Fruit fly (Drosophila melanogaster) whole organism, prepupa: ENCODE results near the gene CG11168.
A peak's percentile ranks its signal among the peaks of the same experiment; 100 is the strongest.

ENCODE experiments used
- CG10631 ChIP-seq: fragments of 200-800 bp; sonication (Bioruptor generic); optimal IDR thresholded peaks from 2 replicates; lab custom pipeline; 2016; ENCODE audit warnings: missing biosample characterization, missing genetic modification characterization
- CG10669 ChIP-seq: fragments of 200-800 bp; sonication (Bioruptor generic); optimal IDR thresholded peaks from 3 replicates; lab custom pipeline; 2018; ENCODE audit warnings: missing biosample characterization, mild to moderate bottlenecking, missing genetic modification characterization, moderate library complexity
- CG11762 ChIP-seq: fragments of 200-800 bp; sonication (Bioruptor generic); optimal IDR thresholded peaks from 3 replicates; lab custom pipeline; 2016; ENCODE audit warnings: missing biosample characterization, missing genetic modification characterization; ENCODE audit not compliant: insufficient read depth
- CG1621 ChIP-seq: fragments of 200-800 bp; sonication (Bioruptor generic); optimal IDR thresholded peaks from 3 replicates; lab custom pipeline; 2018; ENCODE audit warnings: missing biosample characterization, mild to moderate bottlenecking, missing genetic modification characterization
- CG3032 ChIP-seq: fragments of 200-800 bp; optimal IDR thresholded peaks from 2 replicates; lab custom pipeline; 2019; ENCODE audit warnings: missing biosample characterization, mild to moderate bottlenecking, missing genetic modification characterization, moderate library complexity
- CG32006 ChIP-seq: fragments of 200-800 bp; sonication (Bioruptor generic); optimal IDR thresholded peaks from 3 replicates; lab custom pipeline; 2017; ENCODE audit warnings: missing biosample characterization, mild to moderate bottlenecking, missing genetic modification characterization
- CG3919 ChIP-seq: fragments of 200-800 bp; sonication (Bioruptor generic); optimal IDR thresholded peaks from 3 replicates; lab custom pipeline; 2016; ENCODE audit warnings: missing biosample characterization, missing genetic modification characterization
- CG6163 ChIP-seq: fragments of 200-800 bp; sonication (Bioruptor generic); IDR thresholded peaks from 3 replicates; pipeline ENCODE4 v1.3.6; 2022; ENCODE audit warnings: missing biosample characterization, missing genetic modification characterization
- CG6808 ChIP-seq: fragments of 200-800 bp; sonication (Bioruptor generic); optimal IDR thresholded peaks from 3 replicates; lab custom pipeline; 2017; ENCODE audit warnings: missing biosample characterization, missing genetic modification characterization, mild to moderate bottlenecking, moderate library complexity, missing genetic modification reagents
- CG6854 ChIP-seq: fragments of 200-800 bp; sonication (Bioruptor generic); optimal IDR thresholded peaks from 2 replicates; lab custom pipeline; 2017; ENCODE audit warnings: missing biosample characterization, mild to moderate bottlenecking, missing genetic modification characterization
- CG8632 ChIP-seq: fragments of 200-800 bp; sonication (Bioruptor generic); optimal IDR thresholded peaks from 3 replicates; lab custom pipeline; 2016; ENCODE audit warnings: missing biosample characterization, missing genetic modification characterization
- CG9139 ChIP-seq: fragments of 200-800 bp; sonication (Bioruptor generic); optimal IDR thresholded peaks from 3 replicates; lab custom pipeline; 2017; ENCODE audit warnings: missing biosample characterization, mild to moderate bottlenecking, missing genetic modification characterization
- Eip75B ChIP-seq: fragments of 200-800 bp; sonication (Bioruptor generic); optimal IDR thresholded peaks from 3 replicates; lab custom pipeline; 2016; ENCODE audit warnings: missing biosample characterization, missing genetic modification characterization
- Eip78C ChIP-seq: fragments of 200-800 bp; sonication (Bioruptor generic); peaks from one replicate; lab custom pipeline; 2016; ENCODE audit warnings: missing biosample characterization, missing genetic modification characterization
- Ets96B ChIP-seq: fragments of 200-800 bp; optimal IDR thresholded peaks from 2 replicates; lab custom pipeline; 2019; ENCODE audit warnings: missing biosample characterization, mild to moderate bottlenecking, missing genetic modification characterization, moderate library complexity
- Lpt ChIP-seq: fragments of 200-800 bp; sonication (Bioruptor generic); optimal IDR thresholded peaks from 3 replicates; lab custom pipeline; 2016; ENCODE audit warnings: missing biosample characterization, missing genetic modification characterization
- Met ChIP-seq: fragments of 200-800 bp; sonication (Bioruptor generic); optimal IDR thresholded peaks from 3 replicates; lab custom pipeline; 2016; ENCODE audit warnings: missing biosample characterization, missing genetic modification characterization
- OdsH ChIP-seq: fragments of 200-800 bp; sonication (Bioruptor generic); optimal IDR thresholded peaks from 3 replicates; lab custom pipeline; 2016; ENCODE audit warnings: missing biosample characterization, missing genetic modification characterization
- Smox ChIP-seq: fragments of 200-800 bp; sonication (Bioruptor generic); optimal IDR thresholded peaks from 3 replicates; lab custom pipeline; 2016; ENCODE audit warnings: missing biosample characterization, missing genetic modification characterization
- Sox14 ChIP-seq: fragments of 200-800 bp; sonication (Bioruptor generic); optimal IDR thresholded peaks from 3 replicates; lab custom pipeline; 2016; ENCODE audit warnings: missing biosample characterization, missing genetic modification characterization
- achi ChIP-seq: fragments of 200-800 bp; sonication (Bioruptor generic); optimal IDR thresholded peaks from 3 replicates; lab custom pipeline; 2016; ENCODE audit warnings: missing biosample characterization, missing genetic modification characterization
- acj6 ChIP-seq: fragments of 200-800 bp; sonication (Bioruptor generic); optimal IDR thresholded peaks from 3 replicates; lab custom pipeline; 2016; ENCODE audit warnings: missing biosample characterization, missing genetic modification characterization
- dsx ChIP-seq: fragments of 200-800 bp; optimal IDR thresholded peaks from 3 replicates; lab custom pipeline; 2019; ENCODE audit warnings: missing biosample characterization, mild to moderate bottlenecking, missing genetic modification characterization, moderate library complexity; ENCODE audit not compliant: poor library complexity, severe bottlenecking
- eg ChIP-seq: fragments of 200-800 bp; sonication (Bioruptor generic); IDR thresholded peaks from 3 replicates; pipeline ENCODE4 v1.3.6; 2022; ENCODE audit warnings: missing biosample characterization, missing genetic modification characterization
- fd59A ChIP-seq: fragments of 200-800 bp; sonication (Bioruptor generic); optimal IDR thresholded peaks from 2 replicates; lab custom pipeline; 2017; ENCODE audit warnings: missing biosample characterization, mild to moderate bottlenecking, missing genetic modification characterization, missing genetic modification reagents
- pdm3 ChIP-seq: fragments of 200-800 bp; sonication (Bioruptor generic); optimal IDR thresholded peaks from 3 replicates; lab custom pipeline; 2016; ENCODE audit warnings: missing biosample characterization, missing genetic modification characterization
- salr ChIP-seq, 2 experiments: fragments of 200-800 bp; sonication (Bioruptor generic); optimal IDR thresholded peaks; 3 replicates each; lab custom pipeline; 2016 to 2018; ENCODE audit warnings: missing biosample characterization in 2 of 2, missing genetic modification characterization in 2 of 2, mild to moderate bottlenecking in 1 of 2
- spab ChIP-seq: fragments of 200-800 bp; sonication (Bioruptor generic); optimal IDR thresholded peaks from 2 replicates; lab custom pipeline; 2017; ENCODE audit warnings: missing biosample characterization, mild to moderate bottlenecking, missing genetic modification characterization, missing genetic modification reagents
- ss ChIP-seq, 2 experiments: fragments of 200-800 bp; sonication (Bioruptor generic); optimal IDR thresholded peaks; 2 replicates in 1 of 2; 3 replicates in 1 of 2; lab custom pipeline; 2017 to 2018; ENCODE audit warnings: mild to moderate bottlenecking in 2 of 2, missing biosample characterization in 2 of 2, missing genetic modification characterization in 2 of 2, moderate library complexity in 1 of 2
- topi ChIP-seq: fragments of 200-800 bp; sonication (Bioruptor generic); optimal IDR thresholded peaks from 3 replicates; lab custom pipeline; 2016; ENCODE audit warnings: missing biosample characterization, missing genetic modification characterization

The CG11168 gene

dm6 chr3R:24970323-24971067, 52.6 kb downstream of the CG11168 start:
- TF ChIP-seq fd59A (peak; percentile 65), ss (GFP tag; optimal IDR thresholded peaks at IDR 0.05; lab: Kevin White, UChicago) (peak; percentile 17 to 68), CG1621 (tag; lab: Kevin White, UChicago) (peak; percentile 37), spab (peak; percentile 75), OdsH (peak; percentile 1), pdm3 (GFP tag; lab: Kevin White, UChicago) (peak; percentile 4), Smox (GFP tag; lab: Kevin White, UChicago) (no peak), CG6163 (peak; percentile 39; the same call in 2 of the 3 replicates), Met (GFP tag; lab: Kevin White, UChicago) (no peak), achi (GFP tag; lab: Kevin White, UChicago) (peak; percentile 43), Lpt (GFP tag; lab: Kevin White, UChicago) (no peak), dsx (peak; percentile 60), salr (GFP tag; optimal IDR thresholded peaks at IDR 0.05; lab: Kevin White, UChicago) (peak; percentile 7 to 23), CG6854 (GFP tag; lab: Kevin White, UChicago) (no peak), CG8632 (GFP tag; lab: Kevin White, UChicago) (no peak), CG10631 (peak; percentile 53), CG3919 (peak; percentile 47), Ets96B (peak; percentile 72), Eip78C (peak; percentile 86), CG11762 (no peak), acj6 (GFP tag; lab: Kevin White, UChicago) (peak; percentile 5), Eip75B (GFP tag; lab: Kevin White, UChicago) (peak; percentile 26), topi (GFP tag; lab: Kevin White, UChicago) (no peak), eg (GFP tag; lab: Robert Waterston, UW) (no peak), CG6808 (GFP tag; lab: Kevin White, UChicago) (peak; percentile 71), CG32006 (GFP tag; lab: Kevin White, UChicago) (peak; percentile 21), Sox14 (GFP tag; lab: Kevin White, UChicago) (peak; percentile 34), CG10669 (GFP tag; lab: Kevin White, UChicago) (peak; percentile 60), CG3032 (tag; lab: Kevin White, UChicago) (peak; percentile 77), CG9139 (peak; percentile 8)
